Worm (Caenorhabditis elegans): ENCODE measurements around the gene sec-24.2.

sec-24.2 gene

DNA sequence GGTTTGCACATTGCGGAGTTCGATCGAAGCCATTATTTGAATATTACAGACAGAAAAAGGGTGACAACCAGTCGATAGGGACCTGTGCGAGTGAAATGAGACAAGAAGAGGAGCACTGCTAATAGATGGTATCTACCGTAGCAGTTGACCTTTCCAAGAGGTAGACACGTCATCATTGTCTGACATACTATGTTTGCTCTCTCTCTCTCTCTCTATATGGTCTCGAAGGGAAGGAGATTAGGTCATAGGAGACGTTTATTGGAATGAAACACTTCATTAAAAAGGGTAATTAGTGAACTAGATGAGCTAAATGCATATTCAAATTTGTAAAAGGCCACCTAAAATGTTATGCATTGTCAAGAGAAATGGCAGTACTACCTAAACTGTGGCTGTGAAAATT, 15.4 kb upstream of the sec-24.2 start, which contains the start of gene atz-1:
Gene atz-1, minus strand, starts transcription at position 101 of the 400 bp plus-strand sequence.
- TF ChIP-seq him-1 (tag; optimal IDR thresholded peaks at IDR 0.05) = no peak
- TF ChIP-seq dao-5 (tag; optimal IDR thresholded peaks at IDR 0.05) = no peak
- TF ChIP-seq W03F9.2 (tag; optimal IDR thresholded peaks at IDR 0.05) = no peak

DNA sequence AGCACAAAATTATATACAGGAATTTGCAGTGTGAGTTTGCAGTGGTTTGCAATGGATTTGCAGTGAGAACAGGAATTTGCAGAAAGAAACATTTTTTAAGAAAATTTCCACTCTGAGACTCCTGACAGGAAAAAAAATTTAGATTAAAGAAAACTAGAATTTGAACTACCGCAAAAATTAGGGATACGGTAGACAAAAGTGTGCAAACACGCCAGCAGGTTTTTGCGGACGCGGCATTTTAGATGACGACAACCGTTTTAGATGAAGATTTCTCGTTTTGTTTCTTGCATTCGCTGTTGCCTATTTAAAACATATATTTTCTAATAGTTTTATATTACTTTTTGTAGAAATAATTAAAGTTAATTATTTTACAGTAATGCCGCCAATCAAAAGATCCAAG, 11.3 kb upstream of the sec-24.2 start, which contains the start of gene wdr-46:
Gene wdr-46, plus strand, starts transcription at position 375 of the 400 bp plus-strand sequence.
- TF ChIP-seq him-1 (tag; optimal IDR thresholded peaks at IDR 0.05) = peak; percentile 70
- TF ChIP-seq dao-5 (tag; optimal IDR thresholded peaks at IDR 0.05) = no peak
- peak; percentile 86 for TF ChIP-seq W03F9.2 (tag; optimal IDR thresholded peaks at IDR 0.05)

DNA sequence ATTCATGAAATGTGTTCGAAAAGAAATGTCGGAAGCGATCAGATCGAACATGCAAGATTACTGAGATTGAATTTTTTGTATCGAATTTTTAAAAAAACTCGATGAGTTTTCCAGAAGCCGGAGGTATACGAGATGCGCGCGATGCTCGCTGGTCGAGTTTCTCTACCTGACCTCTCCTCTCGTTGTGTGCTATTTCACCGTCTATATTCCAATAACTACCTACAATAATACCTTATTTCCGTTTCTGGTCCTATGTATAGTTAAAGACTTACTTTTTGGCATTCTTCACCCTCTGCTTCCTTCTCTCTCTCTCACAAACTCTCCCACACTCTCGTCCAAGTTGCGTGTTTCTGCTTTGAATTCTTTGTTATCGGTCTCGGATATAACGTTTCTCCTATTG, 10.7 kb upstream of the sec-24.2 start:
- TF ChIP-seq him-1 (tag; optimal IDR thresholded peaks at IDR 0.05) (no peak), dao-5 (tag; optimal IDR thresholded peaks at IDR 0.05) (no peak), W03F9.2 (tag; optimal IDR thresholded peaks at IDR 0.05) (no peak)

DNA sequence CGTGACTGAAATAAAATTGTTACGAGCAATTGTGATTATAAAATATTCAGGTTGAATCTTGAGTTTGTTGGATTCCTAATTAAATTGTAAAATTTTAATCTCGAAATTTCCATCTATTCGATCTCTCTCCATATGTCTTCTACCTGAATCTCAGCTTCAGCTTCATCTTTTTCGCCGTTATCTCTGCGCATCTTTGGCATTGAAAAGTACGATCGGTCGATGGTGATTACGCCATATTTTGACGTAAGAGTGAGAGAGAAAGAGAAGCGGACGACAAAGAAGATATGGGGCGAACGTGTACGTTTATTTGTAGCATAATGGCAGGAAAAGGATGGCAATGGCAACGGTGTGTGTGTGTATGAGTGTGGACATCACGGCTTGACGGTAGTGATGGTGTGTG, 6.0 kb upstream of the sec-24.2 start:
- TF ChIP-seq dao-5 (tag; optimal IDR thresholded peaks at IDR 0.05) (no peak), W03F9.2 (tag; optimal IDR thresholded peaks at IDR 0.05) (no peak), him-1 (tag; optimal IDR thresholded peaks at IDR 0.05) (no peak)

DNA sequence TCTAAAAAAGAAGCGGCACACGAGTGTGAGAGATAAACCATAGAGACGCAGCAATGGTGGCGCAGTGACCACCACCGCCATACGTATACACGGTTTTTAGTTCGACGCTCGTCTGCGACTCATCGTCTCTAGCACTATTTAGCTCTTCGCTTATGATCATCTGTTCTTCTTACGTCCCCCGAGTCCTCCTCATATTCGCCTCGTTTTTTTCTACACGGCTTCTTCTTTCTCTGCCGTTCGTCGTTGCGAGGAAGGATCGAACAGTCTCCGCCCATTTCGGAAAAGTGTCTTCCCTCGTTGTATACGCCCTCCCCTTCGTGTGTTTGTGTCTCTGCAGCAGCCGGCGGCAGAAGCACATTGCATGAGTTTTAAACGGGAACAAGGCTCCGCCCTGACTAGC, 4.4 kb upstream of the sec-24.2 start:
- TF ChIP-seq dao-5 (tag; optimal IDR thresholded peaks at IDR 0.05) (no peak), him-1 (tag; optimal IDR thresholded peaks at IDR 0.05) (no peak), W03F9.2 (tag; optimal IDR thresholded peaks at IDR 0.05) (no peak)

DNA sequence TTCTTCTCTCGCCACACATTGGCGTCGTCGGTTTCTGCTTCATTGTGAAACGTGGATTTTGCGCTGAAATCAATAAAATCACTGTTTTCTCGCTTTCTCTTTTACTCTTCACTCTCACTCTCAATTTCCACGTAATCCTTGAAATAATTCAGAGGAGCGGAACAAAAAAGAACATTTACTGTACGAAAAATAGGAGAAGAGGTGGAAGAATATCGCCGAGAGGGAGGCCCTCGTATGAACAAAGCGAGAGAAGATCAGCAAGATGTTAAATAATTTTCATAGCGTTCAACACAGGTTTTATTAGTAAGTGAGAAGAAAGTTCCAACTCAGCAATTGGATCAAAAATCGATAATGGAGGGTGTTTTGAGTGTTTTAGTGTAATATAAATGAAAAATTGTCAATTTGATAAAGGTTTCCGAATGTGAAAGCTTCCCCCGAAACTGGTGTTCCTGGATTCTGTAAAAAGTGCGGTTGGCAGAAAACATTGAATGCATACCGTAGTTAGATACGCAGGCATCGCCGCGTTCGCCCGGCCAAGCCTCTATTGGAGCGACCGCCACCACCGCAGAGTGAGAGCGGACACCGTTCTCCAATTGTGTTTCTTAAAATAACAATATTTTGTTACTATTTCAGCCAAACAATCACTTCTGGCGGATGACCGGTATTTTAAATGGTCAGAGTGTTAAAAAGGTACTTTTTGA, 950 bp upstream of the sec-24.2 start, which contains the start of the genes ccr-4 and ZC518.8:
Gene ccr-4, plus strand, starts transcription at position 151 of the 701 bp plus-strand sequence.
Gene ZC518.8, minus strand, starts transcription at position 517 of the 701 bp plus-strand sequence.
- TF ChIP-seq W03F9.2 (tag; optimal IDR thresholded peaks at IDR 0.05) = no peak
- no peak for TF ChIP-seq him-1 (tag; optimal IDR thresholded peaks at IDR 0.05)
- no peak for TF ChIP-seq dao-5 (tag; optimal IDR thresholded peaks at IDR 0.05)

DNA sequence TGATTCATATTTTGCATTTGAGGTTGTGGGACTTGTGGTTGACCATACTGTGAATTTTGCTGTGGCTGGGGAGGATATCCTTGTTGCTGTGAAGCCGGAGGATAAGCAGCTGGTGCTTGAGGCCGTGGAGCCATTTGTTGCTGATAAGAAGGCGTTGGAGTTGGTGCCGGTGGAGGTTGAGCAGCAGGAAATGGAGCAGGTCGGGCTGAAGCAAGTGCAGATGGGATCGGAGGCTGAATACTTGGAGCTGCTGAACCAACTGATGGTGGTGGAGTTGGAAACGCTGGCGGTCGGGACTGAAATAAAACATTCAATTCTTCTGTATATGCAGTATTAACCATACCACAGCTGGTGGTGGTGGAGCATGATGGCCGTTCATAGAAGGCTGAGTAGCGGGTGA, 613 bp downstream of the sec-24.2 start:
- TF ChIP-seq W03F9.2 (tag; optimal IDR thresholded peaks at IDR 0.05) (no peak), him-1 (tag; optimal IDR thresholded peaks at IDR 0.05) (no peak), dao-5 (tag; optimal IDR thresholded peaks at IDR 0.05) (no peak)

DNA sequence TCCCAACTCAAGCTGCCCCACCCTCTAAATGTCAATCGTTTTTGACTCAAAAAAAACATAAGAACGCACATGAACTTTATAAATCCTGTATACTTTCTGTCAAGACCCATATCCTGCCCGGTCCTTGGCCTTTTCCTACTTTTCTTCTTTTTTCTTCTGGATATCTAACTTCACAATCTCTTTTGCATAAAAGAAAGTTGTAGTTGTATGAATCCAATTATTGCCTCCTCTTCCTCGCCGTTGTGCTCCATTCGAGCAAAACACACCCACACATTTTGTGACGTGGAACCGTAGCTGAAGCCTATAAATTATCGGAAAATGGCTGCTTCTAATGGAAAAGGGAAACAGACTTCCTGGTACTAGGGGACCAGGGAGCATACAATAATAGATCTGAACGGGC, 10.4 kb downstream of the sec-24.2 start:
- TF ChIP-seq W03F9.2 (tag; optimal IDR thresholded peaks at IDR 0.05) = no peak
- no peak for TF ChIP-seq dao-5 (tag; optimal IDR thresholded peaks at IDR 0.05)
- TF ChIP-seq him-1 (tag; optimal IDR thresholded peaks at IDR 0.05) = no peak

DNA sequence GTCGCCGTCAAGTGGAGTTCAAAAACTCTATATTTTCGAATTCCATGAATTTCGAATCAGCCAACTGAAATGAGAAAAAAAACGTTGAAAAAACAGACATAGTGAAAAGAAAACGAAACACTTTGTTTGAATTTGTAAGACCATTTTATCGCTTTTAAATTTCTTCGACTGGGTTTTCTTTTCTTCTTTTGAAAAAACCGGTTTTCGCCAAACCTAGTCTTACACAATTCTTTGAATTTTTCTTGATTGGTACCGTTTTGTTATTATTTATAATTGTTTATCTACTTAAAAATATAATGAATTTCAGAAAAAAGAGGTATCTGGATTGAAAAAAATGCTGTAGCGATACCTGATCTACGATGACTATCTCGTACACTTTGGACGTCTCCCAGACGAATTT, 11.0 kb downstream of the sec-24.2 start, which contains the start of gene best-22:
Gene best-22, plus strand, starts transcription at position 301 of the 400 bp plus-strand sequence.
- TF ChIP-seq him-1 (tag; optimal IDR thresholded peaks at IDR 0.05) = no peak
- no peak for TF ChIP-seq dao-5 (tag; optimal IDR thresholded peaks at IDR 0.05)
- TF ChIP-seq W03F9.2 (tag; optimal IDR thresholded peaks at IDR 0.05) = no peak

DNA sequence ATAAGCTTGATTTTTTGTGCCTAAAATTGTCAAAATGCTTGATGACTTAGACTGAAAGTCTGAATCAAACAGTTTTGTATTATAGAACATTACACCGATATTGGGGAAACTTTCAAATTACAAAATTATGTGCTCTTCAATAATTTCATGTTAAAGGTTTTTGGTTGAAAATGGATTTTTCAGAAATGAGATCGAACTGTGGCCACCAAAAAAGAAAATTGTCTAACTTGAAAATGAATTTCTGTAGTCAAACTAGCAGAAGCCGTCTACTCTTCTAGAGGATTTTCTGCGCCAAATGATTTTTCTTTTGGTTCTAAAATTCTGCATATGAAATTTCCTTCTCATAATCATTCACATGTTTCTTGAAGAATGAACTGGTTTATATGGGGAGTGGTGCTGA, 19.7 kb downstream of the sec-24.2 start:
- TF ChIP-seq dao-5 (tag; optimal IDR thresholded peaks at IDR 0.05) = no peak
- TF ChIP-seq W03F9.2 (tag; optimal IDR thresholded peaks at IDR 0.05) = no peak
- TF ChIP-seq him-1 (tag; optimal IDR thresholded peaks at IDR 0.05) = no peak

DNA sequence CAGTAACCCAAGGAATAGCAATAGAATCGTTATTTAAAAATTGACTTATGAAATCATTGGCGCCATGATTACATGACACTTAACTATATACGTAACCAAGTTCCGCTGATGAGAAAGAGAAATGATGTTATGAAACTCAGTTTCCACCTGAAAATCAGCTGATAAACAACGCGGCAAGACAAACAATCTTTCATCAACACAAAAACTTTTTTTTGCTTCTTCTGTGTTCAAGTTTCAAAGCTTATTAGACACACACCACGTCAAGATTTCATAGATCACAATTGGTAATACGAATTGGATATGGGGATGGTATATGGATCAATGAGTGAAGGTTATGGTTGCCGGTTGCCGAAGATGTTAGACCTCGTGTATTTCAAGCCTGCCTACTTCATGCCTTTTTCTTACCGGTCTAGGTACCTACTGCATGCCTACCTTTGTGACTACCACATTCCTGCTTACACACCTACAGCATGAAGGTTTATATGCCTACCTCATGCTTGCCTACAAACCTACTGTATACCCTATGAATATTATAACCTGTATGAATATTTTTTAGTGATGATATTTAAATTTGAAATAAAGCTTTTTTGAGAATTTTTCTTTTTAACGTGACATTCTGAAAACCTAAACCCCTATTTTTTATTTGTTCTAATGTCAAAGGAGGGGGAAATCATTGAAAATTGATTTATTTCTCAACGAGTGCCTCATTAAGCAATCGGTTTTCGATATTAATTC, 23.5 kb downstream of the sec-24.2 start, which contains the start of the genes F19B6.10 and wht-5:
Gene F19B6.10, plus strand, starts transcription at position 301 of the 735 bp plus-strand sequence.
Gene wht-5, plus strand, starts transcription at position 685 of the 735 bp plus-strand sequence.
- TF ChIP-seq dao-5 (tag; optimal IDR thresholded peaks at IDR 0.05) (no peak), W03F9.2 (tag; optimal IDR thresholded peaks at IDR 0.05) (no peak), him-1 (tag; optimal IDR thresholded peaks at IDR 0.05) (no peak)

DNA sequence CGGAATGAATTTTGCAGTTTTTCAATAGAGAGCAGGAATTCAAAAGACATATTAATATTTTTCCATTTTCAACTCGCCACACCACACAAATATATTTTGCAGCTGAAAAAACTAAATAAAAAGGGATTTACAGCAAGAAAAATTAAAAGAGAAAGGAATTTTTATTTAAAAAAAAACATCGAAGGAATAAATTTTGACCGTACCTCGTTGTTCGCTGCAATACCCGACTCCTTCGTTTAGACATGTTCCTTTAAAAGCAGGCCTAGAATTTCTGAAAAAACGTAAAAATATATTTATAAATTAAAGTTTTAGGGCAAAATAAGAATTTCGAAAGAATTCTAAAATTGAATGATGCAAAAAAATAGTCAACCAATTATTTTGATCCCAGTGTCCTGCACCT, 24.8 kb downstream of the sec-24.2 start, which contains the start of gene F19B6.1:
Gene F19B6.1, minus strand, starts transcription at position 278 of the 400 bp plus-strand sequence.
- TF ChIP-seq dao-5 (tag; optimal IDR thresholded peaks at IDR 0.05) (no peak), him-1 (tag; optimal IDR thresholded peaks at IDR 0.05) (no peak), W03F9.2 (tag; optimal IDR thresholded peaks at IDR 0.05) (no peak)

DNA sequence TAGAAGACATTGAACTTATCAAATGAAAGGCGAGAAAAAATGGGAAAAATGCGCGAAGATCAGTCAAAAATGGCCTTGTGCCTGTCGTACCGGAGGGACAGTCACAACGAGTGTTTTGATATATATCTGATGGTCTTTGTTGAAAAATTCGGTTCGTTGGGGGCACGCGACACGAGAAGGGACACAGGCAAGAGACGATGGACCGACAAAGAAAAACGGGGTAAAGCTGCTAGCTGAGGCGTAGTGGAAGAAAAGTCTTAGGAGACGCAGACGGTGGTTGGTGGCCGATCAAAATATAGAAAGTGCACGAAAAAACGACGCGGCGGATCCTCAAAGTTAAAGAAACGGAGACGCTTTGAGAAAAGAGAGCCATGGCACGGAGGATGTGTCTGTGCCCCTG, 25.3 kb downstream of the sec-24.2 start:
- TF ChIP-seq W03F9.2 (tag; optimal IDR thresholded peaks at IDR 0.05) (no peak), him-1 (tag; optimal IDR thresholded peaks at IDR 0.05) (no peak)

DNA sequence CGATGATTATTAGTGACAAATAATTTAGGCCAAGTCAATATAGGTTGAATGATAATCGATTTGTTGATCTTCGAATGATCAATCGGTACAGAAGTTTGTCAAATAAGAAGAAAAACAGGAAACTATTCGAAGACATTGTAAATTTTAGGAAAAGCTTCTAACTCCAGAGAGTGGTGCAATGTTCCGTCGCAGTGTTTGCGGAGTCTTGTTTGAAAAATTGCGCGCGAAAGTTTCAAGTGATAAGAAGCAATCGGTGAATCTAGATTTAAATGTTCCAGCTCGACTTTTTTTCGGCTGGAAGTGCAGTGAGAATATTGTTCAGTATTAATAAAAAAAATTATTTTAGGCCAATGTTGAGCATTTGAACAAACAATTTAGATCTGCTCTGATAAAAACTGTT, 25.9 kb downstream of the sec-24.2 start:
- TF ChIP-seq W03F9.2 (tag; optimal IDR thresholded peaks at IDR 0.05) (no peak), him-1 (tag; optimal IDR thresholded peaks at IDR 0.05) (no peak), dao-5 (tag; optimal IDR thresholded peaks at IDR 0.05) (no peak)
